Fruit fly (Drosophila melanogaster) whole organism, embryonic: ENCODE results near the gene wrd.

Experiments
- Bdp1 ChIP-seq: fragments of 200-800 bp; sonication (Bioruptor generic); optimal IDR thresholded peaks from 3 replicates; lab custom pipeline; 2016; ENCODE audit warnings: missing biosample characterization, missing genetic modification characterization
- CG11723 ChIP-seq: fragments of 200-800 bp; sonication (Bioruptor generic); optimal IDR thresholded peaks from 2 replicates; lab custom pipeline; 2017; ENCODE audit warnings: missing biosample characterization, mild to moderate bottlenecking, missing genetic modification characterization
- CG12104 ChIP-seq: fragments of 200-800 bp; sonication (Bioruptor generic); optimal IDR thresholded peaks from 3 replicates; lab custom pipeline; 2016; ENCODE audit warnings: missing biosample characterization, missing genetic modification characterization
- CG12236 ChIP-seq: fragments of 200-800 bp; sonication (Bioruptor generic); optimal IDR thresholded peaks from 2 replicates; lab custom pipeline; 2016; ENCODE audit warnings: missing biosample characterization, missing genetic modification characterization
- CG13287 ChIP-seq: fragments of 200-800 bp; sonication (Bioruptor generic); IDR thresholded peaks from 2 replicates; pipeline ENCODE4 v1.3.6; 2022; ENCODE audit warnings: missing biosample characterization, missing genetic modification characterization; ENCODE audit not compliant: partially characterized antibody
- CG13424 ChIP-seq: fragments of 200-800 bp; sonication (Bioruptor generic); optimal IDR thresholded peaks from 2 replicates; lab custom pipeline; 2019; ENCODE audit warnings: missing biosample characterization, mild to moderate bottlenecking, missing genetic modification characterization, moderate library complexity
- CG13894 ChIP-seq: fragments of 200-800 bp; sonication (Bioruptor generic); optimal IDR thresholded peaks from 3 replicates; lab custom pipeline; 2018; ENCODE audit warnings: missing biosample characterization, mild to moderate bottlenecking, missing genetic modification characterization, moderate library complexity
- CG14710 ChIP-seq: fragments of 200-800 bp; sonication (Bioruptor generic); optimal IDR thresholded peaks from 3 replicates; lab custom pipeline; 2019; ENCODE audit warnings: missing biosample characterization, mild to moderate bottlenecking, missing genetic modification characterization, moderate library complexity
- CG15514 ChIP-seq: fragments of 200-800 bp; sonication (Bioruptor generic); optimal IDR thresholded peaks from 3 replicates; lab custom pipeline; 2017; ENCODE audit warnings: missing biosample characterization, missing genetic modification characterization, mild to moderate bottlenecking, moderate library complexity, missing genetic modification reagents
- CG1603 ChIP-seq: fragments of 200-800 bp; sonication (Bioruptor generic); optimal IDR thresholded peaks from 2 replicates; lab custom pipeline; 2019; ENCODE audit warnings: missing biosample characterization, mild to moderate bottlenecking, missing genetic modification characterization, moderate library complexity
- CG16813 ChIP-seq: fragments of 200-800 bp; sonication (Bioruptor generic); IDR thresholded peaks from 3 replicates; pipeline ENCODE4 v1.3.6; 2022; ENCODE audit warnings: missing biosample characterization, missing genetic modification characterization; ENCODE audit not compliant: partially characterized antibody
- CG17359 ChIP-seq: fragments of 200-800 bp; sonication (Bioruptor generic); optimal IDR thresholded peaks from 3 replicates; lab custom pipeline; 2018; ENCODE audit warnings: missing biosample characterization, mild to moderate bottlenecking, missing genetic modification characterization, moderate library complexity
- CG18619 ChIP-seq: fragments of 200-800 bp; sonication (Bioruptor generic); optimal IDR thresholded peaks from 3 replicates; lab custom pipeline; 2017; ENCODE audit warnings: missing biosample characterization, mild to moderate bottlenecking, missing genetic modification characterization
- CG30020 ChIP-seq: fragments of 200-800 bp; optimal IDR thresholded peaks from 2 replicates; lab custom pipeline; 2019; ENCODE audit warnings: missing biosample characterization, mild to moderate bottlenecking, missing genetic modification characterization, moderate library complexity
- CG30403 ChIP-seq: fragments of 200-800 bp; sonication (Bioruptor generic); optimal IDR thresholded peaks from 3 replicates; lab custom pipeline; 2016; ENCODE audit warnings: missing biosample characterization, missing genetic modification characterization
- CG3407 ChIP-seq: fragments of 200-800 bp; sonication (Bioruptor generic); optimal IDR thresholded peaks from 2 replicates; lab custom pipeline; 2018; ENCODE audit warnings: missing biosample characterization, mild to moderate bottlenecking, missing genetic modification characterization
- CG7556 ChIP-seq: fragments of 200-800 bp; sonication (Bioruptor generic); optimal IDR thresholded peaks from 2 replicates; lab custom pipeline; 2017; ENCODE audit warnings: missing biosample characterization, mild to moderate bottlenecking, missing genetic modification characterization
- CG8089 ChIP-seq: fragments of 200-800 bp; sonication (Bioruptor generic); optimal IDR thresholded peaks from 3 replicates; lab custom pipeline; 2016; ENCODE audit warnings: missing biosample characterization, missing genetic modification characterization
- CG8478 ChIP-seq: fragments of >200 bp; optimal IDR thresholded peaks from 2 replicates; lab custom pipeline; 2018
- CG8944 ChIP-seq: fragments of 200-800 bp; sonication (Bioruptor generic); optimal IDR thresholded peaks from 3 replicates; lab custom pipeline; 2016; ENCODE audit warnings: missing biosample characterization, missing genetic modification characterization
- Chrac-16 ChIP-seq: fragments of 200-800 bp; sonication (Bioruptor generic); optimal IDR thresholded peaks from 3 replicates; lab custom pipeline; 2016; ENCODE audit warnings: missing biosample characterization, missing genetic modification characterization
- Dip3 ChIP-seq: fragments of 200-800 bp; sonication (Bioruptor generic); optimal IDR thresholded peaks from 3 replicates; lab custom pipeline; 2016; ENCODE audit warnings: missing biosample characterization, missing genetic modification characterization
- Drgx ChIP-seq: fragments of 200-800 bp; sonication (Bioruptor generic); IDR thresholded peaks from 2 replicates; pipeline ENCODE4 v1.3.6; 2022; ENCODE audit warnings: missing biosample characterization, missing genetic modification characterization
- Hmr ChIP-seq: fragments of 200-800 bp; sonication (Bioruptor generic); optimal IDR thresholded peaks from 3 replicates; lab custom pipeline; 2017; ENCODE audit warnings: mild to moderate bottlenecking, missing biosample characterization, missing genetic modification reagents, missing genetic modification characterization
- Hr3 ChIP-seq: fragments of 200-800 bp; sonication (Bioruptor generic); optimal IDR thresholded peaks from 3 replicates; lab custom pipeline; 2016; ENCODE audit warnings: missing biosample characterization, missing genetic modification characterization
- Hsf ChIP-seq: fragments of 200-800 bp; sonication (Bioruptor generic); optimal IDR thresholded peaks from 3 replicates; lab custom pipeline; 2016; ENCODE audit warnings: missing biosample characterization, missing genetic modification characterization
- Lhr ChIP-seq: fragments of 200-800 bp; sonication (Bioruptor generic); optimal IDR thresholded peaks from 3 replicates; lab custom pipeline; 2017; ENCODE audit warnings: mild to moderate bottlenecking, missing biosample characterization, missing genetic modification reagents, missing genetic modification characterization
- MBD-R2 ChIP-seq: fragments of 200-800 bp; sonication (Bioruptor generic); IDR thresholded peaks from 2 replicates; pipeline ENCODE4 v1.3.6; 2022; ENCODE audit warnings: missing biosample characterization, missing genetic modification characterization
- Med ChIP-seq: fragments of 200-800 bp; sonication (Bioruptor generic); peaks from one replicate; lab custom pipeline; 2016; ENCODE audit warnings: missing biosample characterization, missing genetic modification characterization, mild to moderate bottlenecking, inconsistent platforms, moderate library complexity
- NC2α ChIP-seq: fragments of 200-800 bp; sonication (Bioruptor generic); optimal IDR thresholded peaks from 2 replicates; lab custom pipeline; 2016; ENCODE audit warnings: missing biosample characterization, missing genetic modification characterization
- Sox100B ChIP-seq: fragments of 200-800 bp; sonication (Bioruptor generic); optimal IDR thresholded peaks from 3 replicates; lab custom pipeline; 2018; ENCODE audit warnings: missing biosample characterization, mild to moderate bottlenecking, missing genetic modification characterization
- ara ChIP-seq: fragments of 200-800 bp; sonication (Bioruptor generic); IDR thresholded peaks from 2 replicates; pipeline ENCODE4 v1.3.6; 2022; ENCODE audit warnings: missing biosample characterization, missing genetic modification characterization
- bbx ChIP-seq: fragments of 200-800 bp; sonication (Bioruptor generic); IDR thresholded peaks from 2 replicates; pipeline ENCODE4 v1.3.6; 2022; ENCODE audit warnings: missing biosample characterization, missing genetic modification characterization; ENCODE audit not compliant: partially characterized antibody
- bsh ChIP-seq, 2 experiments: fragments of 200-800 bp; sonication (Bioruptor generic); optimal IDR thresholded peaks; 2 replicates each; lab custom pipeline; 2017 to 2018; ENCODE audit warnings: mild to moderate bottlenecking in 2 of 2, missing biosample characterization in 2 of 2, missing genetic modification characterization in 2 of 2, moderate library complexity in 1 of 2
- cas ChIP-seq: fragments of 200-800 bp; sonication (Bioruptor generic); IDR thresholded peaks from 2 replicates; pipeline ENCODE4 v1.3.6; 2022; ENCODE audit warnings: missing biosample characterization, missing genetic modification characterization
- eve ChIP-seq, 2 experiments: fragments of >200 bp; optimal IDR thresholded peaks; 2 replicates each; lab custom pipeline; 2017; ENCODE audit warnings: missing biosample characterization in 2 of 2, missing genetic modification characterization in 2 of 2
- eyg ChIP-seq: fragments of 200-800 bp; sonication (Bioruptor generic); optimal IDR thresholded peaks from 3 replicates; lab custom pipeline; 2016; ENCODE audit warnings: missing biosample characterization, missing genetic modification characterization
- grau ChIP-seq: fragments of 200-800 bp; optimal IDR thresholded peaks from 3 replicates; lab custom pipeline; 2019; ENCODE audit warnings: missing biosample characterization, mild to moderate bottlenecking, missing genetic modification characterization, moderate library complexity
- h ChIP-seq: fragments of >200 bp; optimal IDR thresholded peaks from 2 replicates; lab custom pipeline; 2017
- otp ChIP-seq: fragments of 200-800 bp; sonication (Bioruptor generic); IDR thresholded peaks from 3 replicates; pipeline ENCODE4, ENCODE4 v1.3.6; 2022; ENCODE audit warnings: missing biosample characterization, missing genetic modification characterization
- pho ChIP-seq: fragments of 200-800 bp; sonication (Bioruptor generic); optimal IDR thresholded peaks from 2 replicates; lab custom pipeline; 2016; ENCODE audit warnings: missing biosample characterization, missing genetic modification characterization
- pnt ChIP-seq: fragments of 200-800 bp; sonication (Bioruptor generic); optimal IDR thresholded peaks from 3 replicates; lab custom pipeline; 2016; ENCODE audit warnings: missing biosample characterization, missing genetic modification characterization
- run ChIP-seq: fragments of 200-800 bp; sonication (Bioruptor generic); optimal IDR thresholded peaks from 3 replicates; lab custom pipeline; 2018; ENCODE audit warnings: missing biosample characterization, mild to moderate bottlenecking, missing genetic modification characterization
- sens-2 ChIP-seq: fragments of 200-800 bp; sonication (Bioruptor generic); IDR thresholded peaks from 2 replicates; pipeline ENCODE4 v1.3.6; 2022; ENCODE audit warnings: missing biosample characterization, missing genetic modification characterization
- slou ChIP-seq: fragments of 200-800 bp; sonication (Bioruptor generic); optimal IDR thresholded peaks from 3 replicates; lab custom pipeline; 2016; ENCODE audit warnings: missing biosample characterization, missing genetic modification characterization
- tll ChIP-seq, 2 experiments: fragments of 200-800 bp in 1 of 2; fragments of >200 bp in 1 of 2; sonication (Bioruptor generic) in 1 of 2; optimal IDR thresholded peaks; 2 replicates each; lab custom pipeline; 2017 to 2019; ENCODE audit warnings: missing biosample characterization in 2 of 2, missing genetic modification characterization in 2 of 2, mild to moderate bottlenecking in 1 of 2, moderate library complexity in 1 of 2
- twi ChIP-seq: fragments of 200-800 bp; optimal IDR thresholded peaks from 2 replicates; lab custom pipeline; 2019; ENCODE audit warnings: missing biosample characterization, mild to moderate bottlenecking, missing genetic modification characterization, moderate library complexity
- vfl ChIP-seq: fragments of 200-800 bp; sonication (Bioruptor generic); optimal IDR thresholded peaks from 2 replicates; lab custom pipeline; 2016; ENCODE audit warnings: missing biosample characterization, missing genetic modification characterization

The wrd gene

DNA sequence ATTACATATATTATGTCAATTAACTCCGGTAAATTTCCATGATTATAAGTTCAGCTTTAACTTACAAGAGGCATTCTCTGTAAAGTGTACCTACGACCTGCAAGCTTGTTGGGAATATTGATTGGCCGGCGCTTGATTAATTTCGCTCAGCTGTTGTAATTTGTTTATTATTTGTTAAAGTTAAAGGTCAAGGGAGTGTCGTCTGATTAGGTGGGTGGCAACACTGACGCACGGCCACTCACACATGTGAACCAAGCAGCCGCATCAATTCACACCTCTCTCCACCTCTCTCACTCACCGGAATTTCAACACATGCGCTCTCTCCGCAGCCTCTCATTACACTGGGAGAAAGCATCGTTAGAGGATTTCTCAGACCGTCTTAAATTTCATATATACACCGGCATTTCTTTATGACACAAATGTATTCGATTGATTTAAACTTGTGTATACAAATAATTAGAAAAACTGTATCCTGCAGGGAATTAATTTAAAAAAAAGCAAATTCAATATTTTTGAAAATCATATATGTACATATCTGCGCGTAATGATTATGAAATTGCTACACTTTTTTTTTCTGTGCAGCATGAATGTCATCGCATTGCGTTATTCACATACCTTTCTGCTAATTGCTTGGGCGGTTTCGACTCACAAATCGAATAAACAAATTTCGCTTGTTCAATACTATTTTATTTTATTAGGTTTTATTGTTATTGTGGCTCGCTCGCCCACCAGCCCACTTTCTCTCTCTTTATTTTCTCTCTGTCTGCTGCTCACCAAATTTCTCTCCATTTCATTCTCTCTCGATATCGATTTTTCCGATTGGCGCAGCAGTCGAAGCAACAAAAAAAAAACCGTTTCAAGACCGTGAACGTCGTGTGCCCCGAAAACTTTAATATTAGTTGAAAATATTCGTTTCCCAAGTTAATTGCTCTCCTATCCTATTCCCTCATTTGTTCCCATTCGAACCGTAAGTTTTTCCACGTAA, 4.7 kb downstream of the wrd start (continued):
- TF ChIP-seq twi (tag; lab: Kevin White, UChicago) (peak; percentile 86), Sox100B (peak; percentile 96), MBD-R2 (peak; percentile 57; the same call in 1 of the 2 replicates), Hsf (GFP tag; lab: Kevin White, UChicago) (peak; percentile 95), CG12236 (GFP tag; lab: Kevin White, UChicago) (peak; percentile 93), grau (tag; lab: Kevin White, UChicago) (peak; percentile 94), ara (GFP tag; lab: Robert Waterston, UW) (peak; percentile 81), Chrac-16 (peak; percentile 92), bsh (GFP tag; optimal IDR thresholded peaks at IDR 0.05; lab: Kevin White, UChicago) (peak; percentile 85 to 96), Hmr (GFP tag; lab: Kevin White, UChicago) (peak; percentile 95), CG18619 (GFP tag; lab: Kevin White, UChicago) (peak; percentile 93), pho (GFP tag; lab: Kevin White, UChicago) (peak; percentile 90), eve (GFP tag; optimal IDR thresholded peaks at IDR 0.05; lab: Kevin White, UChicago) (no peak), CG8478 (no peak), CG16813 (GFP tag; lab: Robert Waterston, UW) (no peak), CG13287 (GFP tag; lab: Robert Waterston, UW) (no peak), pnt (GFP tag; lab: Kevin White, UChicago) (peak; percentile 71), cas (GFP tag; lab: Robert Waterston, UW) (peak; percentile 64), CG1603 (tag; lab: Kevin White, UChicago) (no peak), NC2α (peak; percentile 88), vfl (GFP tag; lab: Kevin White, UChicago) (peak; percentile 79), bbx (GFP tag; lab: Robert Waterston, UW) (no peak), CG11723 (GFP tag; lab: Kevin White, UChicago) (peak; percentile 89), Lhr (GFP tag; lab: Kevin White, UChicago) (peak; percentile 74), eyg (GFP tag; lab: Kevin White, UChicago) (peak; percentile 79), CG8944 (GFP tag; lab: Kevin White, UChicago) (peak; percentile 87), Dip3 (GFP tag; lab: Kevin White, UChicago) (peak; percentile 85), Bdp1 (peak; percentile 85), CG15514 (GFP tag; lab: Kevin White, UChicago) (peak; percentile 81), CG13894 (tag; lab: Kevin White, UChicago) (peak; percentile 87), CG30020 (no peak), CG30403 (peak; percentile 96), otp (GFP tag; lab: Robert Waterston, UW) (peak; percentile 65; the same call in 2 of the 3 replicates), h (no peak), Drgx (GFP tag; lab: Robert Waterston, UW) (peak; percentile 69), sens-2 (GFP tag; lab: Robert Waterston, UW) (peak; percentile 60; the same call in 1 of the 2 replicates), run (tag; lab: Kevin White, UChicago) (peak; percentile 88), CG3407 (GFP tag; lab: Kevin White, UChicago) (peak; percentile 88), tll (GFP tag; optimal IDR thresholded peaks at IDR 0.05; lab: Kevin White, UChicago) (peak in 1 of 2 experiments; percentile 52), CG14710 (tag; lab: Kevin White, UChicago) (peak; percentile 93), CG8089 (GFP tag; lab: Kevin White, UChicago) (peak; percentile 89), CG17359 (tag; lab: Kevin White, UChicago) (peak; percentile 95), CG13424 (peak; percentile 98), CG7556 (GFP tag; lab: Kevin White, UChicago) (peak; percentile 97), Med (peak; percentile 94), slou (GFP tag; lab: Kevin White, UChicago) (peak; percentile 86), Hr3 (peak; percentile 92), CG12104 (peak; percentile 93)
